Fruit fly (Drosophila melanogaster) whole organism, embryonic: Measurements from ENCODE around the gene GstD4.

Experiments used
- ATbp ChIP-seq: fragments of 200-800 bp; sonication (Bioruptor generic); optimal IDR thresholded peaks from 2 replicates; lab custom pipeline; 2017; ENCODE audit warnings: missing biosample characterization, mild to moderate bottlenecking, missing genetic modification characterization, missing genetic modification reagents
- Atf-2 ChIP-seq: fragments of 200-800 bp; sonication (Bioruptor generic); optimal IDR thresholded peaks from 2 replicates; lab custom pipeline; 2016; ENCODE audit warnings: missing biosample characterization, missing genetic modification characterization
- Atf3 ChIP-seq: fragments of 200-800 bp; sonication (Bioruptor generic); optimal IDR thresholded peaks from 3 replicates; lab custom pipeline; 2016; ENCODE audit warnings: missing biosample characterization, missing genetic modification characterization
- B-H2 ChIP-seq: fragments of 200-800 bp; sonication (Bioruptor generic); optimal IDR thresholded peaks from 2 replicates; lab custom pipeline; 2018; ENCODE audit warnings: missing biosample characterization, mild to moderate bottlenecking, missing genetic modification characterization
- Bdp1 ChIP-seq: fragments of 200-800 bp; sonication (Bioruptor generic); optimal IDR thresholded peaks from 3 replicates; lab custom pipeline; 2016; ENCODE audit warnings: missing biosample characterization, missing genetic modification characterization
- CG10209 ChIP-seq: fragments of 200-800 bp; sonication (Bioruptor generic); optimal IDR thresholded peaks from 3 replicates; lab custom pipeline; 2017; ENCODE audit warnings: missing biosample characterization, mild to moderate bottlenecking, missing genetic modification characterization, missing genetic modification reagents
- CG10267 ChIP-seq: fragments of 200-800 bp; sonication (Bioruptor generic); optimal IDR thresholded peaks from 2 replicates; lab custom pipeline; 2018; ENCODE audit warnings: missing biosample characterization, mild to moderate bottlenecking, missing genetic modification characterization, moderate library complexity
- CG12299 ChIP-seq: fragments of 200-800 bp; sonication (Bioruptor generic); optimal IDR thresholded peaks from 2 replicates; lab custom pipeline; 2018; ENCODE audit warnings: missing biosample characterization, mild to moderate bottlenecking, missing genetic modification characterization
- CG16815 ChIP-seq: fragments of 200-800 bp; sonication (Bioruptor generic); optimal IDR thresholded peaks from 3 replicates; lab custom pipeline; 2017; ENCODE audit warnings: missing biosample characterization, mild to moderate bottlenecking, missing genetic modification characterization
- CG17186 ChIP-seq: fragments of 200-800 bp; sonication (Bioruptor generic); optimal IDR thresholded peaks from 3 replicates; lab custom pipeline; 2017; ENCODE audit warnings: missing biosample characterization, missing genetic modification reagents, missing genetic modification characterization
- CG17568 ChIP-seq: fragments of 200-800 bp; sonication (Bioruptor generic); optimal IDR thresholded peaks from 2 replicates; lab custom pipeline; 2018; ENCODE audit warnings: missing biosample characterization, mild to moderate bottlenecking, missing genetic modification characterization, moderate library complexity
- CG18011 ChIP-seq: fragments of 200-800 bp; sonication (Bioruptor generic); optimal IDR thresholded peaks from 2 replicates; lab custom pipeline; 2017; ENCODE audit warnings: missing biosample characterization, missing genetic modification characterization, mild to moderate bottlenecking, moderate library complexity, missing genotype
- CG18764 ChIP-seq: fragments of 200-800 bp; sonication (Bioruptor generic); optimal IDR thresholded peaks from 3 replicates; lab custom pipeline; 2016; ENCODE audit warnings: missing biosample characterization, missing genetic modification characterization
- CG2129 ChIP-seq: fragments of 200-800 bp; sonication (Bioruptor generic); IDR thresholded peaks from 2 replicates; pipeline ENCODE4 v1.3.6; 2022; ENCODE audit warnings: missing biosample characterization, missing genetic modification characterization; ENCODE audit not compliant: partially characterized antibody
- CG3065 ChIP-seq: fragments of 200-800 bp; sonication (Bioruptor generic); optimal IDR thresholded peaks from 2 replicates; lab custom pipeline; 2016; ENCODE audit warnings: missing biosample characterization, missing genetic modification characterization
- CG3163 ChIP-seq: fragments of 200-800 bp; sonication (Bioruptor generic); optimal IDR thresholded peaks from 3 replicates; lab custom pipeline; 2016; ENCODE audit warnings: missing biosample characterization, missing genetic modification characterization
- CG32767 ChIP-seq: fragments of 200-800 bp; sonication (Bioruptor generic); IDR thresholded peaks from 2 replicates; pipeline ENCODE4 v1.3.6; 2022; ENCODE audit warnings: missing biosample characterization, missing genetic modification characterization
- CG4730 ChIP-seq: fragments of 200-800 bp; sonication (Bioruptor generic); IDR thresholded peaks from 2 replicates; pipeline ENCODE4 v1.3.6; 2022; ENCODE audit warnings: missing biosample characterization, missing genetic modification characterization
- CG5953 ChIP-seq: fragments of 200-800 bp; sonication (Bioruptor generic); IDR thresholded peaks from 2 replicates; pipeline ENCODE4 v1.3.6; 2022; ENCODE audit warnings: missing biosample characterization, missing genetic modification characterization
- CG7271 ChIP-seq: fragments of 200-800 bp; sonication (Bioruptor generic); optimal IDR thresholded peaks from 2 replicates; lab custom pipeline; 2018; ENCODE audit warnings: missing biosample characterization, mild to moderate bottlenecking, missing genetic modification characterization, moderate library complexity
- CG7839 ChIP-seq: fragments of 200-800 bp; sonication (Bioruptor generic); optimal IDR thresholded peaks from 3 replicates; lab custom pipeline; 2018; ENCODE audit warnings: missing biosample characterization, mild to moderate bottlenecking, missing genetic modification characterization, moderate library complexity
- CG7963 ChIP-seq: fragments of 200-800 bp; sonication (Bioruptor generic); IDR thresholded peaks from 3 replicates; pipeline ENCODE4 v1.3.6; 2022; ENCODE audit warnings: missing biosample characterization, missing genetic modification characterization; ENCODE audit not compliant: partially characterized antibody
- CG8765 ChIP-seq: fragments of 200-800 bp; sonication (Bioruptor generic); IDR thresholded peaks from 2 replicates; pipeline ENCODE4 v1.3.6; 2022; ENCODE audit warnings: missing biosample characterization, missing genetic modification characterization
- CG9932 ChIP-seq: fragments of 200-800 bp; sonication (Bioruptor generic); IDR thresholded peaks from 2 replicates; pipeline ENCODE4 v1.3.6; 2022; ENCODE audit warnings: missing biosample characterization, missing genetic modification characterization
- Chrac-16 ChIP-seq: fragments of 200-800 bp; sonication (Bioruptor generic); optimal IDR thresholded peaks from 3 replicates; lab custom pipeline; 2016; ENCODE audit warnings: missing biosample characterization, missing genetic modification characterization
- CrebB ChIP-seq: fragments of 200-800 bp; sonication (Bioruptor generic); optimal IDR thresholded peaks from 3 replicates; lab custom pipeline; 2018; ENCODE audit warnings: missing biosample characterization, mild to moderate bottlenecking, missing genetic modification characterization
- D ChIP-seq, 2 experiments: fragments of 200-800 bp in 1 of 2; fragments of >200 bp in 1 of 2; sonication (Bioruptor generic) in 1 of 2; optimal IDR thresholded peaks; 2 replicates in 1 of 2; 3 replicates in 1 of 2; lab custom pipeline; 2017; ENCODE audit warnings: mild to moderate bottlenecking in 1 of 2, missing biosample characterization in 1 of 2, missing genetic modification characterization in 1 of 2, missing genetic modification reagents in 1 of 2
- Fer2 ChIP-seq: fragments of 200-800 bp; sonication (Bioruptor generic); optimal IDR thresholded peaks from 2 replicates; lab custom pipeline; 2018; ENCODE audit warnings: missing biosample characterization, mild to moderate bottlenecking, missing genetic modification characterization, moderate library complexity
- H15 ChIP-seq: fragments of 200-800 bp; sonication (Bioruptor generic); IDR thresholded peaks from 3 replicates; pipeline ENCODE4 v1.3.6; 2022; ENCODE audit warnings: missing biosample characterization, missing genetic modification characterization
- Hr51 ChIP-seq, 2 experiments: fragments of 200-800 bp; sonication (Bioruptor generic); optimal IDR thresholded peaks; 2 replicates in 1 of 2; 3 replicates in 1 of 2; lab custom pipeline; 2016 to 2018; ENCODE audit warnings: missing biosample characterization in 2 of 2, missing genetic modification characterization in 2 of 2, mild to moderate bottlenecking in 1 of 2, moderate library complexity in 1 of 2
- MBD-R2 ChIP-seq: fragments of 200-800 bp; sonication (Bioruptor generic); IDR thresholded peaks from 2 replicates; pipeline ENCODE4 v1.3.6; 2022; ENCODE audit warnings: missing biosample characterization, missing genetic modification characterization
- Pdp1 ChIP-seq, 2 experiments: fragments of 200-800 bp; sonication (Bioruptor generic); optimal IDR thresholded peaks; 3 replicates each; lab custom pipeline; 2016; ENCODE audit warnings: missing biosample characterization in 2 of 2, missing genetic modification characterization in 2 of 2, mild to moderate bottlenecking in 1 of 2, moderate library complexity in 1 of 2
- Six4 ChIP-seq: fragments of 200-800 bp; sonication (Bioruptor generic); optimal IDR thresholded peaks from 2 replicates; lab custom pipeline; 2016; ENCODE audit warnings: missing biosample characterization, missing genetic modification characterization
- TFAM ChIP-seq: fragments of 200-800 bp; sonication (Bioruptor generic); optimal IDR thresholded peaks from 2 replicates; lab custom pipeline; 2017; ENCODE audit warnings: missing biosample characterization, missing genetic modification characterization, inconsistent platforms
- Xbp1 ChIP-seq: fragments of 200-800 bp; sonication (Bioruptor generic); optimal IDR thresholded peaks from 3 replicates; lab custom pipeline; 2016; ENCODE audit warnings: missing biosample characterization, mild to moderate bottlenecking, missing genetic modification characterization
- ac ChIP-seq: fragments of 200-800 bp; sonication (Bioruptor generic); optimal IDR thresholded peaks from 3 replicates; lab custom pipeline; 2017; ENCODE audit warnings: missing biosample characterization, mild to moderate bottlenecking, missing genetic modification characterization
- amos ChIP-seq: fragments of 200-800 bp; sonication (Bioruptor generic); IDR thresholded peaks from 2 replicates; pipeline ENCODE4 v1.3.6; 2022; ENCODE audit warnings: missing biosample characterization, missing genetic modification characterization; ENCODE audit not compliant: partially characterized antibody
- aop ChIP-seq: fragments of 200-800 bp; sonication (Bioruptor generic); IDR thresholded peaks from 2 replicates; pipeline ENCODE4 v1.3.6; 2022; ENCODE audit warnings: missing biosample characterization, missing genetic modification characterization
- chif ChIP-seq, 2 experiments: fragments of 200-800 bp; sonication (Bioruptor generic); optimal IDR thresholded peaks; 3 replicates each; lab custom pipeline; 2016; ENCODE audit warnings: missing biosample characterization in 2 of 2, missing genetic modification characterization in 2 of 2
- gce ChIP-seq: fragments of 200-800 bp; sonication (Bioruptor generic); IDR thresholded peaks from 3 replicates; pipeline ENCODE4 v1.3.6; 2022; ENCODE audit warnings: missing biosample characterization, missing genetic modification characterization
- gem ChIP-seq: fragments of 200-800 bp; sonication (Bioruptor generic); optimal IDR thresholded peaks from 2 replicates; lab custom pipeline; 2019; ENCODE audit warnings: missing biosample characterization, mild to moderate bottlenecking, missing genetic modification characterization, moderate library complexity
- gt ChIP-seq: fragments of 200-800 bp; sonication (Bioruptor generic); IDR thresholded peaks from 2 replicates; pipeline ENCODE4 v1.3.6; 2022; ENCODE audit warnings: missing biosample characterization, missing genetic modification characterization
- hth ChIP-seq: fragments of >200 bp; optimal IDR thresholded peaks from 2 replicates; lab custom pipeline; 2017; ENCODE audit warnings: inconsistent platforms
- onecut ChIP-seq: fragments of 200-800 bp; sonication (Bioruptor generic); IDR thresholded peaks from 2 replicates; pipeline ENCODE4 v1.3.6; 2022; ENCODE audit warnings: missing biosample characterization, missing genetic modification characterization
- pzg ChIP-seq: fragments of 200-800 bp; sonication (Bioruptor generic); optimal IDR thresholded peaks from 3 replicates; lab custom pipeline; 2018; ENCODE audit warnings: missing biosample characterization, mild to moderate bottlenecking, missing genetic modification characterization, moderate library complexity
- run ChIP-seq: fragments of 200-800 bp; sonication (Bioruptor generic); optimal IDR thresholded peaks from 3 replicates; lab custom pipeline; 2018; ENCODE audit warnings: missing biosample characterization, mild to moderate bottlenecking, missing genetic modification characterization
- sens ChIP-seq: fragments of 200-800 bp; sonication (Bioruptor generic); peaks from one replicate; lab custom pipeline; 2016; ENCODE audit warnings: missing biosample characterization, missing genetic modification characterization
- sens-2 ChIP-seq: fragments of 200-800 bp; sonication (Bioruptor generic); IDR thresholded peaks from 2 replicates; pipeline ENCODE4 v1.3.6; 2022; ENCODE audit warnings: missing biosample characterization, missing genetic modification characterization
- sim ChIP-seq: fragments of 200-800 bp; sonication (Bioruptor generic); IDR thresholded peaks from 2 replicates; pipeline ENCODE4 v1.3.6; 2022; ENCODE audit warnings: missing biosample characterization, missing genetic modification characterization
- wek ChIP-seq: fragments of 200-800 bp; sonication (Bioruptor generic); optimal IDR thresholded peaks from 3 replicates; lab custom pipeline; 2018; ENCODE audit warnings: missing biosample characterization, mild to moderate bottlenecking, missing genetic modification characterization, moderate library complexity
- wor ChIP-seq: fragments of 200-800 bp; sonication (Bioruptor generic); IDR thresholded peaks from 2 replicates; pipeline ENCODE4 v1.3.6; 2022; ENCODE audit warnings: missing biosample characterization, missing genetic modification characterization

Gene GstD4

dm6 chr3R:12350497-12350896 lies 23.4 kb upstream of the GstD4 start, which contains the start of gene CG10038 (continued):
- TF ChIP-seq MBD-R2 (GFP tag; lab: Robert Waterston, UW) (peak; percentile 100), CG18011 (GFP tag; lab: Kevin White, UChicago) (peak; percentile 11), gt (GFP tag; lab: Robert Waterston, UW) (no peak), CG8765 (no peak; the same call in 1 of the 2 replicates), aop (GFP tag; lab: Robert Waterston, UW) (no peak), CG17568 (GFP tag; lab: Kevin White, UChicago) (no peak), CG9932 (peak; percentile 82), gem (no peak), CG10267 (peak; percentile 55), Pdp1 (GFP tag; optimal IDR thresholded peaks at IDR 0.05; lab: Kevin White, UChicago) (peak in 1 of 2 experiments; percentile 15), Hr51 (GFP tag; optimal IDR thresholded peaks at IDR 0.05; lab: Kevin White, UChicago) (peak; percentile 43 to 53), ATbp (GFP tag; lab: Kevin White, UChicago) (no peak), CG5953 (no peak), CG7963 (GFP tag; lab: Robert Waterston, UW) (peak; percentile 86), CG3065 (no peak), Bdp1 (GFP tag; lab: Kevin White, UChicago) (no peak), CG7271 (tag; lab: Kevin White, UChicago) (no peak), D (optimal IDR thresholded peaks at IDR 0.05; lab: Kevin White, UChicago) (no peak), D (GFP tag; optimal IDR thresholded peaks at IDR 0.05; lab: Kevin White, UChicago) (no peak), wek (peak; percentile 31), Fer2 (no peak), CG18764 (peak; percentile 13), CG10209 (no peak), wor (GFP tag; lab: Robert Waterston, UW) (no peak), CG16815 (GFP tag; lab: Kevin White, UChicago) (no peak), sens (GFP tag; lab: Kevin White, UChicago) (peak; percentile 77), CG3163 (GFP tag; lab: Kevin White, UChicago) (no peak), pzg (GFP tag; lab: Kevin White, UChicago) (peak; percentile 81), amos (GFP tag; lab: Robert Waterston, UW) (peak; percentile 97), chif (GFP tag; optimal IDR thresholded peaks at IDR 0.05; lab: Kevin White, UChicago) (peak in 1 of 2 experiments; percentile 15), Xbp1 (peak; percentile 62), TFAM (no peak), Atf-2 (GFP tag; lab: Kevin White, UChicago) (no peak), Chrac-16 (GFP tag; lab: Kevin White, UChicago) (peak; percentile 16), hth (lab: Kevin White, UChicago) (no peak), gce (no peak), sens-2 (GFP tag; lab: Robert Waterston, UW) (no peak), sim (GFP tag; lab: Robert Waterston, UW) (no peak), Six4 (GFP tag; lab: Kevin White, UChicago) (no peak), H15 (GFP tag; lab: Robert Waterston, UW) (peak; percentile 42; the same call in 1 of the 3 replicates), run (tag; lab: Kevin White, UChicago) (no peak), ac (GFP tag; lab: Kevin White, UChicago) (no peak), CG4730 (GFP tag; lab: Robert Waterston, UW) (no peak), Atf3 (GFP tag; lab: Kevin White, UChicago) (no peak), CG2129 (GFP tag; lab: Robert Waterston, UW) (peak; percentile 77), onecut (no peak), CG17186 (peak; percentile 35), CG32767 (GFP tag; lab: Robert Waterston, UW) (no peak), CrebB (tag; lab: Kevin White, UChicago) (no peak), CG7839 (peak; percentile 32), CG12299 (no peak), B-H2 (no peak)
